Fruit fly (Drosophila melanogaster): ENCODE measurements around the gene CG43841.

CG43841 gene

DNA sequence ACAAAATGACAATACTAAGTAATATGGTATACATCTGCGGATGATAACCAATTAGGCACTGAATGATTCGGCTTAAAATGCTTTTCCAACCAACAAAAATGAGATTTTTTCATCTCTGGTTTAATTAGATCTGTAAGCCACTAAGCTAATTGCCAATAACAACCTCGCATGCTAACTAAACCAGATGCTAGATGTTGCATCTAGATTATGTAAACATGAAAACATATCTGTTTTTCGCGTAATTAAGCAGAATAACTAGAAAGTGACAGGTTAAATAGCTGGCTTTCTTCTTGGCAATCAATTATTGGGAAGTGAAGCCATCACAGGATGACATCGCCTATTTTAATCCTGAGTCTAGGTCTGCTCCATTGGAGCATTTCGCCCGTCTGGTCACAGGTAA is at the start of gene CG43841:
Gene CG43841 (plus strand): TSS at position 301 of the 400 bp plus-strand sequence.
- no peak for TF ChIP-seq CG1233 (GFP tag; optimal IDR thresholded peaks at IDR 0.05)

DNA sequence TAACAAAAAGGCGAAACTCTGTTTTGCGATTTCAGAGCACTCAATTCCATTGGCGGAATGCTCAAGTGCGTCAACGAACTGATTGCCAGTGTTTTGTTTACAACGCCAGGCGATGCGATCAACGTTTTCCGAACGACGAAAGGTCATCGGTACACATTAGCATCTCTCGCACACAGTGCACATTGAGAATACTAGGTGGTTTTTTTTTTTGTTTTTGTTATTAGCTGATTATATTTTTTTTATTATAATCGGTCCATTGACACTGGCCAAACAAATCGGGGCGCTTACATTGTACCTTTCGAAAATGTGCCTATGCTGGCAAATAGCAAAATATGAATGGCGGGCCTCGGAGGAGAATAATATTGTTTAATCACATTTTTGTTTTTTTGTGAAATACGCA is 44.3 kb upstream of the CG43841 start:
- TF ChIP-seq chinmo (GFP tag; IDR thresholded peaks at IDR 0.05; ENCODE audit: partially characterized antibody) (no peak), oc (tag; optimal IDR thresholded peaks at IDR 0.05) (no peak), CG8478 (optimal IDR thresholded peaks at IDR 0.05) (no peak), pnt (GFP tag; optimal IDR thresholded peaks at IDR 0.05) (no peak), Fer1 (GFP tag; optimal IDR thresholded peaks at IDR 0.05) (no peak), CG2202 (tag; optimal IDR thresholded peaks at IDR 0.05) (no peak), dm (GFP tag; optimal IDR thresholded peaks at IDR 0.05) (no peak)

DNA sequence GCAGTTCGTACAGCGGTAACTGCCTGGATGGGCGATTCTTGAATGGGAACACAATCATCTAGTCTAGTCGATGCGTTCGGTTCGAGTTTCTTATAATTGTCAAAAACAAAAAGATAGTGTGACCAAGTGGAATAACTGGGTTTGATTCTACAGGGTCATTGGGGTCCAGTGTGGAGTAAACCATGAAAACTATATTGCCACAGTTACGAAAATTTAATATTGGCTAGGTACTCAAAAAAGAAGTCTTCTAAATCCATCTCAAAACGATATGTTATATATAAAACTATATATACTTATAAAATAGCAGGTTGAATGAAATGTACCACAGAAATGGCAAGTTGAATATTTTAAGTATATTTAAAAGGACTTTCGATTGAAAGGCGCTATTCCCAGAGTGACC is 39.5 kb upstream of the CG43841 start, which contains the start of gene CG34328:
Gene CG34328 (minus strand): TSS at position 101 of the 400 bp plus-strand sequence.
- TF ChIP-seq stwl (tag; optimal IDR thresholded peaks at IDR 0.05) = peak; percentile 16
- TF ChIP-seq CG6791 (GFP tag; IDR thresholded peaks at IDR 0.05; ENCODE audit: partially characterized antibody) = no peak

DNA sequence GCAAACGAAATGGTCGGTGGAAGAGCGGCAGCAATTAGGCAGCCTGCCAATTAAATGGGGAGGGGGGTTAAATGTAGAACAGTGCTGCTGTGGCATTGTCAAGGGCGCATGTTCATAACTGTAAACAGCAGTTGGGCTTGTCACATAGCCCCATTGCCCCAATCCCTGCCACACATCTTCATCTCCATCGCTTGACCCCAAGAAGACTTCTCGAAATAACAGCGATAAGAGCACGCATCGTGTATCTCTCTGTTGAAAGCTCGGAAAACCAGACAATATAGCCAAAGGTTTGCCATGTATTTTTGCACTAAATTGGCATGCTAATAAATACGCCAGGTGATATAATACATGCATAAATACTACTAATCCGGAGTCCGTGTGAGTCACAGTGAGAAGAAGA is 36.9 kb upstream of the CG43841 start:
- TF ChIP-seq D19B (GFP tag; optimal IDR thresholded peaks at IDR 0.05) (peak; percentile 10), repo (GFP tag; optimal IDR thresholded peaks at IDR 0.05) (no peak)

DNA sequence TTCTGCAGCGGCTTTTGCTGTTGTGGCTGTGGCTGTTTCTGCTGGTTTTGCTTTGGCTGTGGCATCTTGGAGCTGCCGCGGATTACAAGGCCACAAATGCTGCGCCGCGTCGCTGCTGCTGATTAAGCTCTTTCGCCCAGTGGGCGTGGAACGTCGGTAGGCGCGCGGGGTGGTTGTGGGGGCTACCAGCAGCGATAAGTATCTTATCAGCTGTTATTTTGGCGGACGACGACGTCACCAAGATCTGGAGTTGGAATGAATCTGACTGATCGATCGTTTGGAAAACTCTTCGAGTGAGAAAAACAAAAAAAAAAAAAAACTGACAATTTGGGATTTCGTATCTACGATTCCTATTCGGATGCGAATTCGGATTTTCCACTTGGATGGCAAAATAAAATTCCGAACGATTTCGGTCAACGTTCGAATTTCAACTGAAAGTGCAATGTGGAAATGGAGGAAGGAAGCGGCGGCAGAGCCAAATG is 35.3 kb upstream of the CG43841 start:
- peak; percentile 17 for TF ChIP-seq Deaf1 (tag; optimal IDR thresholded peaks at IDR 0.05)
- TF ChIP-seq CG30020 (tag; optimal IDR thresholded peaks at IDR 0.05) = no peak
- TF ChIP-seq CG18011 (GFP tag; optimal IDR thresholded peaks at IDR 0.05) = no peak
- no peak for TF ChIP-seq bbx (GFP tag; IDR thresholded peaks at IDR 0.05; ENCODE audit: partially characterized antibody)
- TF ChIP-seq HmgZ (tag; optimal IDR thresholded peaks at IDR 0.05) = no peak
- TF ChIP-seq run (tag; optimal IDR thresholded peaks at IDR 0.05) = no peak
- TF ChIP-seq kah (GFP tag; optimal IDR thresholded peaks at IDR 0.05) = no peak
- no peak for TF ChIP-seq CG34224 (GFP tag; IDR thresholded peaks at IDR 0.05; ENCODE audit: partially characterized antibody)
- no peak for TF ChIP-seq CG9215 (GFP tag; IDR thresholded peaks at IDR 0.05)
- TF ChIP-seq Abd-B (GFP tag; optimal IDR thresholded peaks at IDR 0.05) = no peak
- TF ChIP-seq TFAM (GFP tag; optimal IDR thresholded peaks at IDR 0.05) = no peak
- no peak for TF ChIP-seq ap (GFP tag; IDR thresholded peaks at IDR 0.05)
- TF ChIP-seq maf-S (GFP tag; optimal IDR thresholded peaks at IDR 0.05) = no peak
- TF ChIP-seq ham (GFP tag; IDR thresholded peaks at IDR 0.05) = no peak
- no peak for TF ChIP-seq Atf-2 (GFP tag; optimal IDR thresholded peaks at IDR 0.05)
- TF ChIP-seq tup (GFP tag; optimal IDR thresholded peaks at IDR 0.05) = no peak
- TF ChIP-seq Nf-YB (GFP tag; optimal IDR thresholded peaks at IDR 0.05) = no peak
- TF ChIP-seq CG33557 (GFP tag; optimal IDR thresholded peaks at IDR 0.05) = no peak
- peak; percentile 80; the same call in 1 of the 2 replicates for TF ChIP-seq Adf1 (GFP tag; IDR thresholded peaks at IDR 0.05)
- no peak for TF ChIP-seq CG14667 (GFP tag; IDR thresholded peaks at IDR 0.05)
- no peak for TF ChIP-seq CG15479 (GFP tag; optimal IDR thresholded peaks at IDR 0.05)
- peak; percentile 22 for TF ChIP-seq Med (GFP tag)
- no peak for TF ChIP-seq Doc3 (GFP tag; IDR thresholded peaks at IDR 0.05; ENCODE audit: partially characterized antibody)
- no peak for TF ChIP-seq CG10462 (GFP tag; optimal IDR thresholded peaks at IDR 0.05)
- peak; percentile 81 for TF ChIP-seq grn (GFP tag; optimal IDR thresholded peaks at IDR 0.05)
- TF ChIP-seq bowl (GFP tag; IDR thresholded peaks at IDR 0.05) = no peak
- no peak for TF ChIP-seq Hr78 (GFP tag; optimal IDR thresholded peaks at IDR 0.05)
- TF ChIP-seq CG5245 (GFP tag; optimal IDR thresholded peaks at IDR 0.05) = no peak
- TF ChIP-seq ftz-f1 (GFP tag; optimal IDR thresholded peaks at IDR 0.05) = peak; percentile 34
- TF ChIP-seq CG32532 (GFP tag; IDR thresholded peaks at IDR 0.05) = 0 out of 2 replicates have a peak, but pooled peaks have one; percentile 29
- TF ChIP-seq GATAe (GFP tag; conservative IDR thresholded peaks at IDR 0.05) = peak; percentile 72
- no peak for TF ChIP-seq CG16779 (GFP tag; IDR thresholded peaks at IDR 0.05)
- TF ChIP-seq CG1233 (GFP tag; optimal IDR thresholded peaks at IDR 0.05) = no peak

Data from whole organism, embryonic.